Worm (Caenorhabditis elegans) whole organism, L1 larva: ENCODE data around the gene F22B5.10.

Experiments used
- aha-1 ChIP-seq: fragments of 150-350 bp; optimal IDR thresholded peaks from 2 replicates; lab custom pipeline; 2014; ENCODE audit warnings: missing biosample characterization, missing genetic modification characterization
- egl-27 ChIP-seq, 2 experiments: fragments of 150-350 bp in 1 of 2; sonication (generic microtip); optimal IDR thresholded peaks; 3 replicates each; lab custom pipeline; 2017 to 2018; ENCODE audit warnings: missing biosample characterization in 2 of 2, missing genetic modification characterization in 2 of 2, missing genetic modification reagents in 2 of 2
- elt-2 ChIP-seq: sonication (generic microtip); optimal IDR thresholded peaks from 2 replicates; lab custom pipeline; 2016; ENCODE audit warnings: missing genetic modification characterization, mild to moderate bottlenecking, inconsistent platforms, missing compliant biosample characterization, missing genetic modification reagents
- elt-3 ChIP-seq, 6 experiments: fragments of 150-350 bp in 1 of 6; sonication (generic microtip); optimal IDR thresholded peaks; 2 replicates each; lab custom pipeline; 2017 to 2018; ENCODE audit warnings: missing biosample characterization in 6 of 6, missing genetic modification characterization in 6 of 6, inconsistent platforms in 1 of 6
- isw-1 ChIP-seq: fragments of 200-800 bp; sonication (Bioruptor generic); IDR thresholded peaks from 2 replicates; pipeline ENCODE4 v1.3.6; 2022; ENCODE audit warnings: missing genetic modification characterization, missing compliant biosample characterization
- nhr-71 ChIP-seq: sonication (generic microtip); optimal IDR thresholded peaks from 2 replicates; lab custom pipeline; 2016; ENCODE audit warnings: mild to moderate bottlenecking, missing genetic modification characterization, moderate library complexity, missing compliant biosample characterization
- skn-1 ChIP-seq: fragments of 150-350 bp; optimal IDR thresholded peaks from 2 replicates; lab custom pipeline; 2014; ENCODE audit warnings: missing biosample characterization, missing genetic modification characterization

- TF ChIP-seq aha-1 (no peak), isw-1 (GFP tag; lab: Robert Waterston, UW) (no peak), egl-27 (tag; optimal IDR thresholded peaks at IDR 0.05; lab: Kevin White, UChicago) (no peak), skn-1 (no peak), elt-3 (tag; optimal IDR thresholded peaks at IDR 0.05; lab: Kevin White, UChicago) (no peak), nhr-71 (tag; lab: Kevin White, UChicago) (no peak), elt-2 (tag; lab: Kevin White, UChicago) (no peak)
These were observed 48.0 kb upstream of the F22B5.10 start for ce11 chrII:8419015-8419414.
